Worm (Caenorhabditis elegans) whole organism, L4/young adult: ENCODE measurements around the gene twk-39.

Experiments
- W03F9.2 ChIP-seq: fragments of 150-350 bp; optimal IDR thresholded peaks from 2 replicates; lab custom pipeline; 2014; ENCODE audit warnings: missing biosample characterization, missing genetic modification characterization
- dao-5 ChIP-seq: sonication (generic microtip); optimal IDR thresholded peaks from 2 replicates; lab custom pipeline; 2016; ENCODE audit warnings: missing genotype, missing genetic modification characterization, moderate library complexity, missing compliant biosample characterization
- him-1 ChIP-seq: sonication (generic microtip); optimal IDR thresholded peaks from 2 replicates; lab custom pipeline; 2016; ENCODE audit warnings: missing genotype, missing genetic modification reagents, missing genetic modification characterization, missing compliant biosample characterization

- no peak for TF ChIP-seq him-1
- TF ChIP-seq W03F9.2 (tag; lab: Kevin White, UChicago): no peak
- no peak for TF ChIP-seq dao-5 (tag; lab: Kevin White, UChicago)
Observed at ce11 chrIII:11822407-11822806, 26.9 kb downstream of the twk-39 start, which contains the start of gene maa-1.
